Worm (Caenorhabditis elegans) whole organism, L4 larva: Measurements from ENCODE around the gene F52E1.3.

Source experiments
- aly-2 ChIP-seq: sonication (generic microtip); optimal IDR thresholded peaks from 2 replicates; lab custom pipeline; 2018; ENCODE audit warnings: missing biosample characterization, missing genetic modification characterization
- dmd-8 ChIP-seq: fragments of 200-800 bp; sonication (Bioruptor generic); IDR thresholded peaks from 2 replicates; pipeline ENCODE4 v1.3.6; 2022; ENCODE audit warnings: missing genetic modification characterization, missing compliant biosample characterization

DNA sequence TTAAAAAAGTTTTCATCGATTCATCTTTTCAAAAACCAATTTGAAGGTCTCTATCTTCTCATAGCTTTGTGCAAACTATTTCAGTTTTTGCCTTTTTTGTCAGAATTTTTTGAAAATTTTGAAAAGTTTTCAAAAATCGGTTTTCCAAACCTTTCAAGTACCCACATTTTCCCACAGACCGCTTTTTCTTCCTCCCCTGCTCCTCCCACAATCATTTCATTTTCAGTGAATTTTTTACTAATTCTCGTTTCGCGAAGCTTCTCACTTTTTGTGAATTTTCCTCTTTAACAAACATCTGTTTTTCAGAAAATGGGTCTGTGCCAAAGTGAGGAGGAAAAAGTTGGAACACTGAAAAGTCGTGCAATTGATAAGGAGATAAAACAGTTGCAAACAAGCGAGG, 23.9 kb upstream of the F52E1.3 start, which contains the start of gene gpa-2:
- no peak for TF ChIP-seq dmd-8 (GFP tag; lab: Robert Waterston, UW)
- no peak for TF ChIP-seq aly-2 (tag; lab: Kevin White, UChicago)
